Fruit fly (Drosophila melanogaster) whole organism, prepupa: ENCODE data around the gene CG31278.

Experiments
- Blimp-1 ChIP-seq: fragments of 200-800 bp; sonication (Bioruptor generic); optimal IDR thresholded peaks from 3 replicates; lab custom pipeline; 2017; ENCODE audit warnings: missing biosample characterization, missing genetic modification characterization, mild to moderate bottlenecking, moderate library complexity, missing genetic modification reagents
- CG6276 ChIP-seq: fragments of 200-800 bp; sonication (Bioruptor generic); optimal IDR thresholded peaks from 2 replicates; lab custom pipeline; 2017; ENCODE audit warnings: missing biosample characterization, mild to moderate bottlenecking, missing genetic modification characterization
- CG6792 ChIP-seq: fragments of 200-800 bp; sonication (Bioruptor generic); optimal IDR thresholded peaks from 3 replicates; lab custom pipeline; 2016; ENCODE audit warnings: missing biosample characterization, missing genetic modification characterization
- Gug ChIP-seq: fragments of 200-800 bp; sonication (Bioruptor generic); IDR thresholded peaks from 2 replicates; pipeline ENCODE4 v1.3.6; 2022; ENCODE audit warnings: missing biosample characterization, missing genetic modification characterization
- Hr38 ChIP-seq: sonication (Bioruptor generic); optimal IDR thresholded peaks from 2 replicates; lab custom pipeline; 2016; ENCODE audit warnings: missing biosample characterization, missing genetic modification characterization
- Hr39 ChIP-seq: fragments of 200-800 bp; sonication (Bioruptor generic); optimal IDR thresholded peaks from 2 replicates; lab custom pipeline; 2016; ENCODE audit warnings: missing biosample characterization, missing genetic modification characterization
- Met ChIP-seq: fragments of 200-800 bp; sonication (Bioruptor generic); optimal IDR thresholded peaks from 3 replicates; lab custom pipeline; 2016; ENCODE audit warnings: missing biosample characterization, missing genetic modification characterization
- Sox102F ChIP-seq: fragments of 200-800 bp; sonication (Bioruptor generic); optimal IDR thresholded peaks from 2 replicates; lab custom pipeline; 2016; ENCODE audit warnings: missing biosample characterization, mild to moderate bottlenecking, missing genetic modification characterization
- Sox14 ChIP-seq: fragments of 200-800 bp; sonication (Bioruptor generic); optimal IDR thresholded peaks from 3 replicates; lab custom pipeline; 2016; ENCODE audit warnings: missing biosample characterization, missing genetic modification characterization
- achi ChIP-seq: fragments of 200-800 bp; sonication (Bioruptor generic); optimal IDR thresholded peaks from 3 replicates; lab custom pipeline; 2016; ENCODE audit warnings: missing biosample characterization, missing genetic modification characterization
- acj6 ChIP-seq: fragments of 200-800 bp; sonication (Bioruptor generic); optimal IDR thresholded peaks from 3 replicates; lab custom pipeline; 2016; ENCODE audit warnings: missing biosample characterization, missing genetic modification characterization
- fd59A ChIP-seq: fragments of 200-800 bp; sonication (Bioruptor generic); optimal IDR thresholded peaks from 2 replicates; lab custom pipeline; 2017; ENCODE audit warnings: missing biosample characterization, mild to moderate bottlenecking, missing genetic modification characterization, missing genetic modification reagents
- pdm3 ChIP-seq: fragments of 200-800 bp; sonication (Bioruptor generic); optimal IDR thresholded peaks from 3 replicates; lab custom pipeline; 2016; ENCODE audit warnings: missing biosample characterization, missing genetic modification characterization
- ss ChIP-seq, 2 experiments: fragments of 200-800 bp; sonication (Bioruptor generic); optimal IDR thresholded peaks; 2 replicates in 1 of 2; 3 replicates in 1 of 2; lab custom pipeline; 2017 to 2018; ENCODE audit warnings: mild to moderate bottlenecking in 2 of 2, missing biosample characterization in 2 of 2, missing genetic modification characterization in 2 of 2, moderate library complexity in 1 of 2

- TF ChIP-seq Blimp-1 (no peak), Sox14 (GFP tag; lab: Kevin White, UChicago) (no peak), achi (GFP tag; lab: Kevin White, UChicago) (no peak), Gug (GFP tag; lab: Robert Waterston, UW) (no peak), fd59A (GFP tag; lab: Kevin White, UChicago) (no peak), CG6792 (GFP tag; lab: Kevin White, UChicago) (no peak), pdm3 (GFP tag; lab: Kevin White, UChicago) (no peak), Met (no peak), Sox102F (GFP tag; lab: Kevin White, UChicago) (no peak), Hr38 (GFP tag; lab: Kevin White, UChicago) (no peak), Hr39 (no peak), ss (GFP tag; optimal IDR thresholded peaks at IDR 0.05; lab: Kevin White, UChicago) (no peak), acj6 (GFP tag; lab: Kevin White, UChicago) (no peak), CG6276 (GFP tag; lab: Kevin White, UChicago) (no peak)
Observed at dm6 chr3R:10706763-10707162, 1.4 kb downstream of the CG31278 start, which contains the start of the genes CG31467 and CG14684.
